Worm (Caenorhabditis elegans): ENCODE results near the gene K08F9.1.

- TF ChIP-seq ama-1 (optimal IDR thresholded peaks at IDR 0.05) = no peak
- no peak for TF ChIP-seq lin-39 (tag; optimal IDR thresholded peaks at IDR 0.05)
- no peak for TF ChIP-seq lin-11 (tag; optimal IDR thresholded peaks at IDR 0.05)
- no peak for TF ChIP-seq unc-62 (GFP tag; optimal IDR thresholded peaks at IDR 0.05)
- TF ChIP-seq skn-1 (tag; optimal IDR thresholded peaks at IDR 0.05) = no peak
- no peak for TF ChIP-seq nhr-6 (tag; optimal IDR thresholded peaks at IDR 0.05)
- no peak for TF ChIP-seq ceh-82 (tag; optimal IDR thresholded peaks at IDR 0.05)
- TF ChIP-seq nhr-12 (tag; optimal IDR thresholded peaks at IDR 0.05) = no peak
- no peak for TF ChIP-seq nhr-237 (tag; optimal IDR thresholded peaks at IDR 0.05)
- TF ChIP-seq snpc-4 (tag; optimal IDR thresholded peaks at IDR 0.05) = no peak
- no peak for TF ChIP-seq nhr-11 (tag; optimal IDR thresholded peaks at IDR 0.05)
Observed at ce11 chrV:15143285-15143684, at the start of gene K08F9.1.

Measured in whole organism, L2 larva.